Worm (Caenorhabditis elegans) whole organism, L1 larva: ENCODE data around the gene acc-1.

Experiments used
- alr-1 ChIP-seq: fragments of 200-800 bp; sonication (Bioruptor generic); optimal IDR thresholded peaks from 2 replicates; lab custom pipeline; 2018; ENCODE audit warnings: borderline replicate concordance, mild to moderate bottlenecking, missing genetic modification characterization, missing compliant biosample characterization
- ama-1 ChIP-seq: fragments of 150-350 bp; optimal IDR thresholded peaks from 2 replicates; lab custom pipeline; 2014
- ceh-82 ChIP-seq, 3 experiments: fragments of 150-350 bp in 1 of 3; sonication (generic microtip) in 2 of 3; optimal IDR thresholded peaks; 2 replicates each; lab custom pipeline; 2014 to 2017; ENCODE audit warnings: missing biosample characterization in 3 of 3, missing genetic modification characterization in 3 of 3
- lin-15B ChIP-seq: fragments of 150-350 bp; sonication (generic microtip); optimal IDR thresholded peaks from 3 replicates; lab custom pipeline; 2014; ENCODE audit warnings: missing biosample characterization, missing genetic modification characterization
- nhr-19 ChIP-seq: fragments of 200-800 bp; sonication (Bioruptor generic); conservative IDR thresholded peaks from 2 replicates; pipeline ENCODE4 v1.3.6; 2022; ENCODE audit warnings: missing genetic modification characterization, missing compliant biosample characterization
- nhr-71 ChIP-seq: sonication (generic microtip); optimal IDR thresholded peaks from 2 replicates; lab custom pipeline; 2016; ENCODE audit warnings: mild to moderate bottlenecking, missing genetic modification characterization, moderate library complexity, missing compliant biosample characterization
- nhr-76 ChIP-seq: sonication (generic microtip); optimal IDR thresholded peaks from 2 replicates; lab custom pipeline; 2017; ENCODE audit warnings: missing biosample characterization, missing genetic modification characterization
- rnt-1 ChIP-seq: sonication (generic microtip); optimal IDR thresholded peaks from 2 replicates; lab custom pipeline; 2016; ENCODE audit warnings: mild to moderate bottlenecking, missing genetic modification characterization, moderate library complexity, missing compliant biosample characterization
- snpc-4 ChIP-seq: fragments of 150-350 bp; optimal IDR thresholded peaks from 2 replicates; lab custom pipeline; 2014; ENCODE audit warnings: missing biosample characterization, missing genetic modification characterization
- unc-30 ChIP-seq: sonication (generic microtip); optimal IDR thresholded peaks from 2 replicates; lab custom pipeline; 2017; ENCODE audit warnings: missing biosample characterization, missing genetic modification characterization
- unc-62 ChIP-seq: fragments of 150-350 bp; optimal IDR thresholded peaks from 2 replicates; lab custom pipeline; 2014; ENCODE audit warnings: missing biosample characterization, missing genetic modification reagents, missing genetic modification characterization
- ztf-11 ChIP-seq, 2 experiments: sonication (generic microtip); optimal IDR thresholded peaks; 2 replicates each; lab custom pipeline; 2016 to 2017; ENCODE audit warnings: missing genetic modification characterization in 2 of 2, missing biosample characterization in 1 of 2, missing compliant biosample characterization in 1 of 2

ce11 chrIV:9682514-9682913, 24.7 kb downstream of the acc-1 start, which contains the start of gene ins-7:
- TF ChIP-seq alr-1 (no peak), unc-62 (GFP tag; lab: Kevin White, UChicago) (no peak), ztf-11 (tag; optimal IDR thresholded peaks at IDR 0.05; lab: Kevin White, UChicago) (no peak), snpc-4 (tag; lab: Kevin White, UChicago) (no peak), ceh-82 (tag; optimal IDR thresholded peaks at IDR 0.05; lab: Kevin White, UChicago) (no peak), rnt-1 (tag; lab: Kevin White, UChicago) (no peak), unc-30 (tag; lab: Kevin White, UChicago) (no peak), nhr-76 (tag; lab: Kevin White, UChicago) (no peak), nhr-19 (GFP tag; lab: Robert Waterston, UW) (no peak), nhr-71 (tag; lab: Kevin White, UChicago) (no peak), ama-1 (lab: Kevin White, UChicago) (no peak), lin-15B (tag; lab: Kevin White, UChicago) (no peak)
